Fruit fly (Drosophila melanogaster) whole organism, prepupa: ENCODE measurements around the gene nrm.

Experiments used
- Blimp-1 ChIP-seq: fragments of 200-800 bp; sonication (Bioruptor generic); optimal IDR thresholded peaks from 3 replicates; lab custom pipeline; 2017; ENCODE audit warnings: missing biosample characterization, missing genetic modification characterization, mild to moderate bottlenecking, moderate library complexity, missing genetic modification reagents
- CG11762 ChIP-seq: fragments of 200-800 bp; sonication (Bioruptor generic); optimal IDR thresholded peaks from 3 replicates; lab custom pipeline; 2016; ENCODE audit warnings: missing biosample characterization, missing genetic modification characterization; ENCODE audit not compliant: insufficient read depth
- CG11902 ChIP-seq: fragments of 200-800 bp; sonication (Bioruptor generic); optimal IDR thresholded peaks from 3 replicates; lab custom pipeline; 2016; ENCODE audit warnings: missing biosample characterization, missing genetic modification characterization
- CG16779 ChIP-seq: fragments of 200-800 bp; sonication (Bioruptor generic); optimal IDR thresholded peaks from 3 replicates; lab custom pipeline; 2017; ENCODE audit warnings: missing biosample characterization, mild to moderate bottlenecking, missing genetic modification characterization
- CG32006 ChIP-seq: fragments of 200-800 bp; sonication (Bioruptor generic); optimal IDR thresholded peaks from 3 replicates; lab custom pipeline; 2017; ENCODE audit warnings: missing biosample characterization, mild to moderate bottlenecking, missing genetic modification characterization
- CG6163 ChIP-seq: fragments of 200-800 bp; sonication (Bioruptor generic); IDR thresholded peaks from 3 replicates; pipeline ENCODE4 v1.3.6; 2022; ENCODE audit warnings: missing biosample characterization, missing genetic modification characterization
- CG6276 ChIP-seq: fragments of 200-800 bp; sonication (Bioruptor generic); optimal IDR thresholded peaks from 2 replicates; lab custom pipeline; 2017; ENCODE audit warnings: missing biosample characterization, mild to moderate bottlenecking, missing genetic modification characterization
- CG6792 ChIP-seq: fragments of 200-800 bp; sonication (Bioruptor generic); optimal IDR thresholded peaks from 3 replicates; lab custom pipeline; 2016; ENCODE audit warnings: missing biosample characterization, missing genetic modification characterization
- CG6808 ChIP-seq: fragments of 200-800 bp; sonication (Bioruptor generic); optimal IDR thresholded peaks from 3 replicates; lab custom pipeline; 2017; ENCODE audit warnings: missing biosample characterization, missing genetic modification characterization, mild to moderate bottlenecking, moderate library complexity, missing genetic modification reagents
- CG6854 ChIP-seq: fragments of 200-800 bp; sonication (Bioruptor generic); optimal IDR thresholded peaks from 2 replicates; lab custom pipeline; 2017; ENCODE audit warnings: missing biosample characterization, mild to moderate bottlenecking, missing genetic modification characterization
- CG7368 ChIP-seq: fragments of 200-800 bp; sonication (Bioruptor generic); optimal IDR thresholded peaks from 3 replicates; lab custom pipeline; 2016; ENCODE audit warnings: missing biosample characterization, missing genetic modification characterization
- CG8119 ChIP-seq: fragments of 200-800 bp; sonication (Bioruptor generic); IDR thresholded peaks from 3 replicates; pipeline ENCODE4 v1.3.6; 2022; ENCODE audit warnings: missing biosample characterization, missing genetic modification characterization
- CG8319 ChIP-seq: fragments of 200-800 bp; sonication (Bioruptor generic); optimal IDR thresholded peaks from 3 replicates; lab custom pipeline; 2016; ENCODE audit warnings: missing biosample characterization, missing genetic modification characterization
- CG8632 ChIP-seq: fragments of 200-800 bp; sonication (Bioruptor generic); optimal IDR thresholded peaks from 3 replicates; lab custom pipeline; 2016; ENCODE audit warnings: missing biosample characterization, missing genetic modification characterization
- Eip93F ChIP-seq: fragments of 200-800 bp; sonication (Bioruptor generic); optimal IDR thresholded peaks from 2 replicates; lab custom pipeline; 2016; ENCODE audit warnings: missing biosample characterization, mild to moderate bottlenecking, missing genetic modification characterization
- Ets21C ChIP-seq: fragments of 200-800 bp; sonication (Bioruptor generic); optimal IDR thresholded peaks from 3 replicates; lab custom pipeline; 2016; ENCODE audit warnings: missing biosample characterization, missing genetic modification characterization
- Hr38 ChIP-seq: sonication (Bioruptor generic); optimal IDR thresholded peaks from 2 replicates; lab custom pipeline; 2016; ENCODE audit warnings: missing biosample characterization, missing genetic modification characterization
- Lpt ChIP-seq: fragments of 200-800 bp; sonication (Bioruptor generic); optimal IDR thresholded peaks from 3 replicates; lab custom pipeline; 2016; ENCODE audit warnings: missing biosample characterization, missing genetic modification characterization
- Met ChIP-seq: fragments of 200-800 bp; sonication (Bioruptor generic); optimal IDR thresholded peaks from 3 replicates; lab custom pipeline; 2016; ENCODE audit warnings: missing biosample characterization, missing genetic modification characterization
- Sox102F ChIP-seq: fragments of 200-800 bp; sonication (Bioruptor generic); optimal IDR thresholded peaks from 2 replicates; lab custom pipeline; 2016; ENCODE audit warnings: missing biosample characterization, mild to moderate bottlenecking, missing genetic modification characterization
- Sox14 ChIP-seq: fragments of 200-800 bp; sonication (Bioruptor generic); optimal IDR thresholded peaks from 3 replicates; lab custom pipeline; 2016; ENCODE audit warnings: missing biosample characterization, missing genetic modification characterization
- Sox15 ChIP-seq: fragments of 200-800 bp; sonication (Bioruptor generic); optimal IDR thresholded peaks from 3 replicates; lab custom pipeline; 2016; ENCODE audit warnings: missing biosample characterization, missing genetic modification characterization
- acj6 ChIP-seq: fragments of 200-800 bp; sonication (Bioruptor generic); optimal IDR thresholded peaks from 3 replicates; lab custom pipeline; 2016; ENCODE audit warnings: missing biosample characterization, missing genetic modification characterization
- cyc ChIP-seq: fragments of 200-800 bp; sonication (Bioruptor generic); optimal IDR thresholded peaks from 3 replicates; lab custom pipeline; 2016; ENCODE audit warnings: missing biosample characterization, missing genetic modification characterization
- dac ChIP-seq: fragments of 200-800 bp; sonication (Bioruptor generic); optimal IDR thresholded peaks from 2 replicates; lab custom pipeline; 2017; ENCODE audit warnings: missing biosample characterization, mild to moderate bottlenecking, missing genetic modification characterization
- dsx ChIP-seq: fragments of 200-800 bp; optimal IDR thresholded peaks from 3 replicates; lab custom pipeline; 2019; ENCODE audit warnings: missing biosample characterization, mild to moderate bottlenecking, missing genetic modification characterization, moderate library complexity; ENCODE audit not compliant: poor library complexity, severe bottlenecking
- esn ChIP-seq: fragments of 200-800 bp; sonication (Bioruptor generic); optimal IDR thresholded peaks from 2 replicates; lab custom pipeline; 2016; ENCODE audit warnings: missing biosample characterization, mild to moderate bottlenecking, missing genetic modification characterization, moderate library complexity
- fd59A ChIP-seq: fragments of 200-800 bp; sonication (Bioruptor generic); optimal IDR thresholded peaks from 2 replicates; lab custom pipeline; 2017; ENCODE audit warnings: missing biosample characterization, mild to moderate bottlenecking, missing genetic modification characterization, missing genetic modification reagents
- lz ChIP-seq: fragments of 200-800 bp; sonication (Bioruptor generic); optimal IDR thresholded peaks from 3 replicates; lab custom pipeline; 2016; ENCODE audit warnings: missing biosample characterization, missing genetic modification characterization
- net ChIP-seq: fragments of 200-800 bp; sonication (Bioruptor generic); optimal IDR thresholded peaks from 3 replicates; lab custom pipeline; 2016; ENCODE audit warnings: missing biosample characterization, missing genetic modification characterization
- pdm3 ChIP-seq: fragments of 200-800 bp; sonication (Bioruptor generic); optimal IDR thresholded peaks from 3 replicates; lab custom pipeline; 2016; ENCODE audit warnings: missing biosample characterization, missing genetic modification characterization
- salr ChIP-seq, 2 experiments: fragments of 200-800 bp; sonication (Bioruptor generic); optimal IDR thresholded peaks; 3 replicates each; lab custom pipeline; 2016 to 2018; ENCODE audit warnings: missing biosample characterization in 2 of 2, missing genetic modification characterization in 2 of 2, mild to moderate bottlenecking in 1 of 2
- spab ChIP-seq: fragments of 200-800 bp; sonication (Bioruptor generic); optimal IDR thresholded peaks from 2 replicates; lab custom pipeline; 2017; ENCODE audit warnings: missing biosample characterization, mild to moderate bottlenecking, missing genetic modification characterization, missing genetic modification reagents
- ss ChIP-seq, 2 experiments: fragments of 200-800 bp; sonication (Bioruptor generic); optimal IDR thresholded peaks; 2 replicates in 1 of 2; 3 replicates in 1 of 2; lab custom pipeline; 2017 to 2018; ENCODE audit warnings: mild to moderate bottlenecking in 2 of 2, missing biosample characterization in 2 of 2, missing genetic modification characterization in 2 of 2, moderate library complexity in 1 of 2
- svp ChIP-seq: fragments of 200-800 bp; sonication (Bioruptor generic); peaks from one replicate; lab custom pipeline; 2016; ENCODE audit warnings: missing biosample characterization, missing genetic modification characterization
- vri ChIP-seq: fragments of 200-800 bp; sonication (Bioruptor generic); optimal IDR thresholded peaks from 3 replicates; lab custom pipeline; 2016; ENCODE audit warnings: missing biosample characterization, mild to moderate bottlenecking, missing genetic modification characterization

nrm gene

dm6 chr3L:22987342-22987741 lies 10.8 kb upstream of the nrm start, which contains the start of gene CG32457:
Gene CG32457, plus strand, starts transcription at chr3L:22987642.
- TF ChIP-seq acj6 (GFP tag; lab: Kevin White, UChicago) (no peak), CG7368 (no peak), CG6163 (GFP tag; lab: Robert Waterston, UW) (no peak), Blimp-1 (GFP tag; lab: Kevin White, UChicago) (no peak), CG6808 (GFP tag; lab: Kevin White, UChicago) (no peak), Sox14 (GFP tag; lab: Kevin White, UChicago) (no peak), CG32006 (GFP tag; lab: Kevin White, UChicago) (no peak), esn (GFP tag; lab: Kevin White, UChicago) (no peak), Sox15 (GFP tag; lab: Kevin White, UChicago) (no peak), CG16779 (tag; lab: Kevin White, UChicago) (no peak)

- TF ChIP-seq vri (GFP tag; lab: Kevin White, UChicago) = no peak
- TF ChIP-seq CG8319 (GFP tag; lab: Kevin White, UChicago) = no peak
- TF ChIP-seq fd59A = no peak
- no peak for TF ChIP-seq Lpt (GFP tag; lab: Kevin White, UChicago)
- TF ChIP-seq spab (GFP tag; lab: Kevin White, UChicago) = no peak
- TF ChIP-seq CG16779 (tag; lab: Kevin White, UChicago) = no peak
- no peak for TF ChIP-seq net (GFP tag; lab: Kevin White, UChicago)
- TF ChIP-seq dsx (GFP tag; lab: Kevin White, UChicago) = no peak
- TF ChIP-seq CG11902 = no peak
Observed at dm6 chr3L:22989495-22989894, 8.7 kb upstream of the nrm start.

DNA sequence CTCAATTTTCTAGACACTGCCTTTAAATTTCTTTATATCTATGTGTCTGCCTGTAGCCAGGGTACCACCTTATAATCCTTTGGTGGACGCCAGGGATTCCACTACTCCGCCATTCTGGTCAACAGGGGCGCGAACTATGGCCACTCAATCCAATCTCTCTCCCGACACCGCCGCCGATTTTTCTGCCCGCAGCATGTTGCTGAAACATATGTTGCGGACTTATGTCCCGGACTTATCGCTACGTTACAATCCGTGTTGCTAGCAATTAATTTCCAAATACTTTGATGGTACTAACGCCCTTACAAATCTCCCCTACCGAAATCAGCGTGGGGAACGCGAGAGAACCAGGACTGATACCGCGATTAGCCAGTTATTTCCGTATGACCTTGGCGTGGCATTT lies 7.0 kb downstream of the nrm start:
- TF ChIP-seq dac (GFP tag; lab: Kevin White, UChicago) = no peak

- no peak for TF ChIP-seq ss (GFP tag; optimal IDR thresholded peaks at IDR 0.05; lab: Kevin White, UChicago)
- no peak for TF ChIP-seq Lpt (GFP tag; lab: Kevin White, UChicago)
- no peak for TF ChIP-seq Sox102F (GFP tag; lab: Kevin White, UChicago)
- TF ChIP-seq CG8632 (GFP tag; lab: Kevin White, UChicago) = no peak
- TF ChIP-seq esn (GFP tag; lab: Kevin White, UChicago) = no peak
- TF ChIP-seq svp = no peak
- TF ChIP-seq Sox15 (GFP tag; lab: Kevin White, UChicago) = no peak
Observed at dm6 chr3L:23015681-23016080, 17.5 kb downstream of the nrm start.

DNA sequence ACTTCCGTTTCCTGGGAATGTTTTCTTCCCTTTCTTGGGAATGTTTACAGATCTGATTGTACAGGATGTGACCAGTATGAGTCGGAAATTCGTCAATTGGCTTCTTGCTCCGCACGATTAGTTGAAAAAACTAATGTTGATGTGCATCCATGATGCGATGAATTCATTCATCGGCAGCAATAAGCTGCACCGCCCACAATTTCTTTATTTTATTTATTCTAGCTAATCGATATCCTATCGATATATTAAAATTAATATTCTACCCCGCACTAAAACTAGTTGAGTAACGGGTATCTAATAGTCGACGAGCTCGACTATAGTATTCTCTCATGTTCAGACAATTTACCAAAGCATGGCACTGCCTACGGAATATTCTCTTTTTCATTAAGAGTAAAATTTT lies 23.1 kb downstream of the nrm start:
- TF ChIP-seq CG11762 = no peak
- no peak for TF ChIP-seq CG6276
- no peak for TF ChIP-seq pdm3 (GFP tag; lab: Kevin White, UChicago)
- no peak for TF ChIP-seq CG32006 (GFP tag; lab: Kevin White, UChicago)
- TF ChIP-seq CG11902 = no peak
- TF ChIP-seq CG6808 (GFP tag; lab: Kevin White, UChicago) = no peak
- no peak for TF ChIP-seq Lpt (GFP tag; lab: Kevin White, UChicago)
- TF ChIP-seq Sox14 (GFP tag; lab: Kevin White, UChicago) = no peak
- TF ChIP-seq Sox102F (GFP tag; lab: Kevin White, UChicago) = no peak
- TF ChIP-seq spab (GFP tag; lab: Kevin White, UChicago) = no peak
- TF ChIP-seq Sox15 (GFP tag; lab: Kevin White, UChicago) = no peak
- no peak for TF ChIP-seq Ets21C (GFP tag; lab: Kevin White, UChicago)
- no peak for TF ChIP-seq Met
- TF ChIP-seq, all 60 proteins: peak for 0

DNA sequence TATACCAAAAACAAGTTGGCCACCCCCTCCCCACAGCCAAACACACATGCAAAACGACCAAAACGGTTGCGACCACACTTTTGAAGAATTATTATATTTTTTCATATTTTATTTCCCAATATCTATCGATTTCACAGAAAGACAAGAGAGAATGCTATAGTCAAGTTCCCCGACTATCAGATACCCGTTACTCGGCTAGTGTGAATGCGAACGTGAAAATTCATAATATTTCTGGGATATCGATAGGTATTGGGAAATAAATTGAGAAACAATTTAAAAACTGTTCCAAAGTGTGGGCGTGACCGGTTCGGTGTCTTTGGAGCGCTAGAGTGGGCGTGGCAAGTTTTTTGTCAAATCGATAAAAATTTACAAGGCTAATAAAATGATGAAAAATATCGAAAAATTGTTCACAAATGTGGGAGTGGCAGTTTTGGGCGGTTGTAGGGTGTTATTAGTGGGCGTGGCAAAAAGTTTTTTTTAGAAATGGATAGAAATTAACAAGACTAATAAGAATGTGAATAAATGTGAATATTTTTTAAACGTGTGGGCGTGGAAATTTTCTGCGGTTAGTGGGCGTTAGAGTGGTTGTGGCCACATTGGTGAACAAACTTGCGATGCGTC lies 24.3 kb downstream of the nrm start:
- TF ChIP-seq Eip93F (GFP tag; lab: Kevin White, UChicago) (no peak), cyc (GFP tag; lab: Kevin White, UChicago) (no peak), esn (GFP tag; lab: Kevin White, UChicago) (no peak), CG6808 (GFP tag; lab: Kevin White, UChicago) (no peak), lz (GFP tag; lab: Kevin White, UChicago) (no peak), CG6854 (GFP tag; lab: Kevin White, UChicago) (no peak), CG16779 (tag; lab: Kevin White, UChicago) (no peak), CG8632 (GFP tag; lab: Kevin White, UChicago) (no peak), spab (GFP tag; lab: Kevin White, UChicago) (no peak), Sox15 (GFP tag; lab: Kevin White, UChicago) (no peak), CG6792 (no peak), CG8319 (GFP tag; lab: Kevin White, UChicago) (no peak), salr (GFP tag; optimal IDR thresholded peaks at IDR 0.05; lab: Kevin White, UChicago) (no peak), dsx (GFP tag; lab: Kevin White, UChicago) (no peak), vri (GFP tag; lab: Kevin White, UChicago) (no peak), CG8119 (no peak), pdm3 (GFP tag; lab: Kevin White, UChicago) (no peak), Hr38 (no peak)
- TF ChIP-seq, all 60 proteins: peak for 0
